Fruit fly (Drosophila melanogaster): Measurements from ENCODE around the gene Tpl94D.

- TF ChIP-seq Ssrp (tag; optimal IDR thresholded peaks at IDR 0.05) = no peak
- no peak for TF ChIP-seq CG30020 (tag; optimal IDR thresholded peaks at IDR 0.05)
- no peak for TF ChIP-seq CG15601 (tag; optimal IDR thresholded peaks at IDR 0.05)
- no peak; the same call in 2 of the 3 replicates for TF ChIP-seq dysf (GFP tag; IDR thresholded peaks at IDR 0.05)
- no peak for TF ChIP-seq gcm (GFP tag; optimal IDR thresholded peaks at IDR 0.05)
- no peak for TF ChIP-seq CG7372 (GFP tag; IDR thresholded peaks at IDR 0.05)
- TF ChIP-seq sima (GFP tag; optimal IDR thresholded peaks at IDR 0.05) = no peak
- no peak for TF ChIP-seq CG8924 (tag; optimal IDR thresholded peaks at IDR 0.05)
- TF ChIP-seq sd (tag; optimal IDR thresholded peaks at IDR 0.05) = no peak
Observed at dm6 chr3R:23013482-23013881, 47.4 kb downstream of the Tpl94D start.

All from whole organism, embryonic.